Fruit fly (Drosophila melanogaster) whole organism, wandering third instar larva: ENCODE results near the gene CREG.

Source experiments
- CrebA ChIP-seq: fragments of 200-800 bp; sonication (Bioruptor generic); optimal IDR thresholded peaks from 2 replicates; lab custom pipeline; 2016; ENCODE audit warnings: missing biosample characterization, mild to moderate bottlenecking, missing genetic modification characterization, borderline replicate concordance
- Dfd ChIP-seq: fragments of >200 bp; optimal IDR thresholded peaks from 2 replicates; lab custom pipeline; 2017; ENCODE audit warnings: missing biosample characterization, missing genetic modification characterization
- Hr78 ChIP-seq: fragments of >200 bp; optimal IDR thresholded peaks from 2 replicates; lab custom pipeline; 2017; ENCODE audit warnings: missing biosample characterization, missing genetic modification characterization
- Myc ChIP-seq: fragments of >200 bp; optimal IDR thresholded peaks from 2 replicates; lab custom pipeline; 2017
- OdsH ChIP-seq: fragments of 200-800 bp; sonication (Bioruptor generic); optimal IDR thresholded peaks from 2 replicates; lab custom pipeline; 2016; ENCODE audit warnings: missing biosample characterization, mild to moderate bottlenecking, missing genetic modification characterization
- Sp1 ChIP-seq: fragments of 200-800 bp; sonication (Bioruptor generic); optimal IDR thresholded peaks from 3 replicates; lab custom pipeline; 2019; ENCODE audit warnings: missing biosample characterization, mild to moderate bottlenecking, missing genetic modification characterization, moderate library complexity
- lola ChIP-seq: fragments of >200 bp; optimal IDR thresholded peaks from 2 replicates; lab custom pipeline; 2017; ENCODE audit warnings: missing biosample characterization, missing genetic modification characterization
- pan ChIP-seq: fragments of >200 bp; optimal IDR thresholded peaks from 2 replicates; lab custom pipeline; 2017
- tai ChIP-seq: sonication (Bioruptor generic); optimal IDR thresholded peaks from 2 replicates; lab custom pipeline; 2016; ENCODE audit warnings: missing biosample characterization, missing genetic modification characterization

dm6 chr3R:17359370-17359769 lies 35.1 kb downstream of the CREG start:
- TF ChIP-seq OdsH (GFP tag; lab: Kevin White, UChicago): no peak
- TF ChIP-seq Hr78 (GFP tag; lab: Kevin White, UChicago): no peak
- TF ChIP-seq lola: no peak
- no peak for TF ChIP-seq Sp1 (GFP tag; lab: Kevin White, UChicago)
- TF ChIP-seq tai (GFP tag; lab: Kevin White, UChicago): no peak
- TF ChIP-seq Dfd (GFP tag; lab: Kevin White, UChicago): no peak
- TF ChIP-seq CrebA (GFP tag; lab: Kevin White, UChicago): no peak
- no peak for TF ChIP-seq Myc
- TF ChIP-seq pan (lab: Kevin White, UChicago): no peak
